Fruit fly (Drosophila melanogaster): ENCODE data around the gene CG31253.
A peak's percentile ranks its signal among the peaks of the same experiment; 100 is the strongest.
"Not testable (repeated sequence)": the region's sequence is repeated elsewhere in the genome, so short reads cannot be mapped to it uniquely, and the experiment has no call there.

CG31253 gene

dm6 chr3R:27960473-27960872, at the start of gene CG31253:
Gene CG31253, minus strand, starts transcription at chr3R:27960573.
- not testable (repeated sequence) for TF ChIP-seq CG17801 (GFP tag; optimal IDR thresholded peaks at IDR 0.05; ENCODE audit: partially characterized antibody)

- no peak for TF ChIP-seq CG17801 (GFP tag; optimal IDR thresholded peaks at IDR 0.05; ENCODE audit: partially characterized antibody)
Measured at dm6 chr3R:28004034-28004433, 43.7 kb upstream of the CG31253 start.

- no peak for TF ChIP-seq CG17801 (GFP tag; optimal IDR thresholded peaks at IDR 0.05; ENCODE audit: partially characterized antibody)
Measured at dm6 chr3R:27990651-27991050, 30.3 kb upstream of the CG31253 start, which contains the start of gene CG4815. Gene CG4815, minus strand, starts transcription at chr3R:27990751.

dm6 chr3R:27988647-27989430, 28.5 kb upstream of the CG31253 start:
- TF ChIP-seq CG17801 (GFP tag; optimal IDR thresholded peaks at IDR 0.05; ENCODE audit: partially characterized antibody), result peak; percentile 15

- TF ChIP-seq CG17801 (GFP tag; optimal IDR thresholded peaks at IDR 0.05; ENCODE audit: partially characterized antibody), result no peak
Measured at dm6 chr3R:27988189-27988588, 27.8 kb upstream of the CG31253 start, which contains the start of gene betaTub97EF. Gene betaTub97EF, minus strand, starts transcription at chr3R:27988384.

dm6 chr3R:27987772-27988171, 27.4 kb upstream of the CG31253 start:
- TF ChIP-seq CG17801 (GFP tag; optimal IDR thresholded peaks at IDR 0.05; ENCODE audit: partially characterized antibody), result no peak

- TF ChIP-seq CG17801 (GFP tag; optimal IDR thresholded peaks at IDR 0.05; ENCODE audit: partially characterized antibody), result peak; percentile 61
Measured at dm6 chr3R:27987329-27987728, 27.0 kb upstream of the CG31253 start.

- no peak for TF ChIP-seq CG17801 (GFP tag; optimal IDR thresholded peaks at IDR 0.05; ENCODE audit: partially characterized antibody)
Measured at dm6 chr3R:27986794-27987193, 26.4 kb upstream of the CG31253 start.

- not testable (repeated sequence) for TF ChIP-seq CG17801 (GFP tag; optimal IDR thresholded peaks at IDR 0.05; ENCODE audit: partially characterized antibody)
Measured at dm6 chr3R:27963119-27963518, 2.7 kb upstream of the CG31253 start, which contains the start of the genes CG31131 and CG4849. Gene CG31131, minus strand, starts transcription at chr3R:27963219. Gene CG4849, plus strand, starts transcription at chr3R:27963415.

- not testable (repeated sequence) for TF ChIP-seq CG17801 (GFP tag; optimal IDR thresholded peaks at IDR 0.05; ENCODE audit: partially characterized antibody)
Measured at dm6 chr3R:27959145-27959544, 1.2 kb downstream of the CG31253 start, which contains the start of the genes CG42487 and CG4884. Gene CG42487, minus strand, starts transcription at chr3R:27959245. Gene CG4884, minus strand, starts transcription at chr3R:27959245.

dm6 chr3R:27957967-27958366, 2.4 kb downstream of the CG31253 start:
- no peak for TF ChIP-seq CG17801 (GFP tag; optimal IDR thresholded peaks at IDR 0.05; ENCODE audit: partially characterized antibody)

- no peak for TF ChIP-seq CG17801 (GFP tag; optimal IDR thresholded peaks at IDR 0.05; ENCODE audit: partially characterized antibody)
Measured at dm6 chr3R:27954533-27954932, 5.8 kb downstream of the CG31253 start, which contains the start of gene Nep7. Gene Nep7, plus strand, starts transcription at chr3R:27954917.

- TF ChIP-seq CG17801 (GFP tag; optimal IDR thresholded peaks at IDR 0.05; ENCODE audit: partially characterized antibody), result no peak
Measured at dm6 chr3R:27953890-27954289, 6.5 kb downstream of the CG31253 start, which contains the start of gene CG4951. Gene CG4951, minus strand, starts transcription at chr3R:27954112.

- TF ChIP-seq CG17801 (GFP tag; optimal IDR thresholded peaks at IDR 0.05; ENCODE audit: partially characterized antibody), result peak; percentile 64
Measured at dm6 chr3R:27948421-27948906, 11.9 kb downstream of the CG31253 start, which contains the start of gene Gp93. Gene Gp93, plus strand, starts transcription at chr3R:27948711.

- no peak for TF ChIP-seq CG17801 (GFP tag; optimal IDR thresholded peaks at IDR 0.05; ENCODE audit: partially characterized antibody)
Measured at dm6 chr3R:27947682-27948245, 12.6 kb downstream of the CG31253 start, which contains the start of gene mfrn. Gene mfrn, minus strand, starts transcription at chr3R:27948021.

Measured in ovary, adult (tissue).